Worm (Caenorhabditis elegans): ENCODE results near the gene ZK616.3.

Gene ZK616.3

ce11 chrIV:5368860-5369259 lies 28.0 kb upstream of the ZK616.3 start (continued):
- TF ChIP-seq T20F7.1 (GFP tag; optimal IDR thresholded peaks at IDR 0.05) (no peak), tag-97 (GFP tag; IDR thresholded peaks at IDR 0.05) (no peak), egl-43 (GFP tag; IDR thresholded peaks at IDR 0.05) (no peak), ces-1 (GFP tag; optimal IDR thresholded peaks at IDR 0.05) (no peak), mxl-3 (GFP tag; optimal IDR thresholded peaks at IDR 0.05) (peak; percentile 43), nhr-28 (tag; optimal IDR thresholded peaks at IDR 0.05) (peak; percentile 33), unc-130 (GFP tag; optimal IDR thresholded peaks at IDR 0.05) (no peak), rbr-2 (tag; optimal IDR thresholded peaks at IDR 0.05) (peak; percentile 41), pqm-1 (tag; optimal IDR thresholded peaks at IDR 0.05) (no peak), dpl-1 (GFP tag; optimal IDR thresholded peaks at IDR 0.05) (peak; percentile 43), snpc-1.2 (GFP tag; IDR thresholded peaks at IDR 0.05) (peak; percentile 49; the same call in 1 of the 2 replicates), fkh-10 (GFP tag; optimal IDR thresholded peaks at IDR 0.05) (peak; percentile 43), lin-13 (GFP tag; optimal IDR thresholded peaks at IDR 0.05) (no peak), aly-2 (tag; optimal IDR thresholded peaks at IDR 0.05) (no peak), daf-8 (GFP tag; IDR thresholded peaks at IDR 0.05) (no peak), lin-15B (tag; optimal IDR thresholded peaks at IDR 0.05) (no peak), lin-39 (tag; optimal IDR thresholded peaks at IDR 0.05) (no peak), lsy-2 (tag; optimal IDR thresholded peaks at IDR 0.05) (peak in 1 of 2 experiments; percentile 50), madf-9 (GFP tag; conservative IDR thresholded peaks at IDR 0.05) (no peak), hlh-11 (tag; optimal IDR thresholded peaks at IDR 0.05) (peak; percentile 33), fos-1 (tag; optimal IDR thresholded peaks at IDR 0.05) (no peak), nhr-102 (tag; optimal IDR thresholded peaks at IDR 0.05) (no peak), lim-7 (GFP tag; IDR thresholded peaks at IDR 0.05) (no peak), lin-29 (GFP tag; IDR thresholded peaks at IDR 0.05) (no peak), ceh-20 (GFP tag; IDR thresholded peaks at IDR 0.05) (no peak), ceh-82 (tag; optimal IDR thresholded peaks at IDR 0.05) (no peak), mes-2 (tag; optimal IDR thresholded peaks at IDR 0.05; ENCODE audit: poor library complexity, severe bottlenecking) (peak; percentile 67), R02D3.7 (tag; optimal IDR thresholded peaks at IDR 0.05) (no peak), attf-4 (tag; optimal IDR thresholded peaks at IDR 0.05) (no peak), F26F4.8 (GFP tag; conservative IDR thresholded peaks at IDR 0.05) (no peak), lin-1 (GFP tag; IDR thresholded peaks at IDR 0.05) (0 out of 2 replicates have a peak, but pooled peaks have one; percentile 47), dve-1 (tag; optimal IDR thresholded peaks at IDR 0.05; ENCODE audit: insufficient read depth) (peak; percentile 15), F10B5.3 (tag; optimal IDR thresholded peaks at IDR 0.05) (no peak), lin-38 (GFP tag; IDR thresholded peaks at IDR 0.05) (peak; percentile 65), aha-1 (tag) (peak; percentile 26), ceh-62 (tag; optimal IDR thresholded peaks at IDR 0.05) (no peak), hif-1 (tag; optimal IDR thresholded peaks at IDR 0.05) (no peak), hlh-30 (tag; optimal IDR thresholded peaks at IDR 0.05; ENCODE audit: insufficient read depth) (peak; percentile 69), pha-4 (GFP tag; IDR thresholded peaks at IDR 0.05) (no peak), pha-4 (tag; optimal IDR thresholded peaks at IDR 0.05) (no peak), ceh-32 (tag; optimal IDR thresholded peaks at IDR 0.05; ENCODE audit: poor library complexity) (no peak), ZK546.5 (tag; optimal IDR thresholded peaks at IDR 0.05) (no peak), nhr-11 (tag; optimal IDR thresholded peaks at IDR 0.05) (no peak), duxl-1 (tag; optimal IDR thresholded peaks at IDR 0.05; ENCODE audit: poor library complexity) (no peak), F49E8.2 (tag; optimal IDR thresholded peaks at IDR 0.05; ENCODE audit: borderline replicate concordance) (no peak), zag-1 (tag; optimal IDR thresholded peaks at IDR 0.05) (no peak), php-3 (GFP tag; IDR thresholded peaks at IDR 0.05) (no peak), daf-19 (GFP tag; conservative IDR thresholded peaks at IDR 0.05) (no peak), Y75B8A.6 (GFP tag; IDR thresholded peaks at IDR 0.05) (no peak), nhr-25 (tag; optimal IDR thresholded peaks at IDR 0.05; ENCODE audit: borderline replicate concordance, insufficient read depth) (no peak), lir-3 (tag; optimal IDR thresholded peaks at IDR 0.05) (no peak), mdt-29 (GFP tag; IDR thresholded peaks at IDR 0.05) (no peak)

Data from whole organism, L4 larva.